Worm (Caenorhabditis elegans): ENCODE measurements around the gene T04G9.6.

- no peak for TF ChIP-seq nfya-1 (tag; optimal IDR thresholded peaks at IDR 0.05; ENCODE audit: insufficient read depth)
- TF ChIP-seq tbx-2 (tag; optimal IDR thresholded peaks at IDR 0.05), result no peak
- TF ChIP-seq nhr-11 (tag; optimal IDR thresholded peaks at IDR 0.05), result no peak
- no peak for TF ChIP-seq eor-1 (tag; optimal IDR thresholded peaks at IDR 0.05)
- no peak for TF ChIP-seq nhr-237 (tag; optimal IDR thresholded peaks at IDR 0.05)
- TF ChIP-seq pha-4 (tag; optimal IDR thresholded peaks at IDR 0.05), result no peak
- no peak for TF ChIP-seq elt-3 (tag; optimal IDR thresholded peaks at IDR 0.05)
- TF ChIP-seq ztf-11 (tag; optimal IDR thresholded peaks at IDR 0.05), result no peak
- TF ChIP-seq unc-39 (tag; optimal IDR thresholded peaks at IDR 0.05), result no peak
Measured at ce11 chrX:830185-830584, 45.4 kb upstream of the T04G9.6 start.

All from whole organism, L3 larva.